Worm (Caenorhabditis elegans) whole organism, early embryonic: ENCODE data around the gene mes-2.

Experiments
- B0310.2 ChIP-seq: sonication (generic microtip); optimal IDR thresholded peaks from 2 replicates; lab custom pipeline; 2016; ENCODE audit warnings: mild to moderate bottlenecking, missing genetic modification characterization, missing compliant biosample characterization
- ama-1 ChIP-seq: fragments of 150-350 bp; optimal IDR thresholded peaks from 2 replicates; lab custom pipeline; 2014
- hmg-4 ChIP-seq: fragments of 200-800 bp; sonication (Bioruptor generic); optimal IDR thresholded peaks from 2 replicates; lab custom pipeline; 2018; ENCODE audit warnings: mild to moderate bottlenecking, missing genetic modification characterization, missing compliant biosample characterization

DNA sequence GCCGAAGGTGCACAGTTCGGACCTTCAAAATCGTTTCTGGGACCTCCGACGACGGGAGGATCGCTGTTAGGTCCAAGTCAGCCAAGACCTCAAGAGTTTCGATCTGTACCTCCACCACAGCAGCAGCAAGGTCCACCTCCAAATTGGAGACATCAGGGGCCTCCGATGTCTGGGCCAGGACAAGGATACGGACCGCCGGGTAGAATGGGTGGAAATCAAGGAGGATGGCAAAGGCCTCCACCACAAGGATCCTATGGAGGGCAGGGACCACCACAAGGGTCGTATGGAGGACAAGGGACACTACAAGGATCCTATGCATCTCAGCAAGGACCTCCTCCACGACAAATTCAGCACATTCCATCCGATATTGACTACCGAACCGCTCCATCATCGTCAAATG is 23.1 kb upstream of the mes-2 start:
- TF ChIP-seq ama-1: no peak
- TF ChIP-seq hmg-4: no peak
- TF ChIP-seq B0310.2 (tag; lab: Kevin White, UChicago): no peak
